Worm (Caenorhabditis elegans) whole organism, mixed stage, embryonic: Measurements from ENCODE around the gene F41E6.7.

Source experiments
- bed-3 ChIP-seq: fragments of 200-800 bp; sonication (Bioruptor generic); optimal IDR thresholded peaks from 3 replicates; lab custom pipeline; 2018; ENCODE audit warnings: mild to moderate bottlenecking, missing genetic modification characterization, moderate library complexity, missing compliant biosample characterization
- blmp-1 ChIP-seq: fragments of 150-350 bp; optimal IDR thresholded peaks from 2 replicates; lab custom pipeline; 2014; ENCODE audit warnings: missing biosample characterization, missing genetic modification characterization
- ceh-39 ChIP-seq: fragments of 150-350 bp; optimal IDR thresholded peaks from 2 replicates; lab custom pipeline; 2014; ENCODE audit warnings: missing biosample characterization, missing genetic modification characterization
- ceh-83 ChIP-seq: fragments of 200-800 bp; sonication (Bioruptor generic); optimal IDR thresholded peaks from 2 replicates; lab custom pipeline; 2018; ENCODE audit warnings: mild to moderate bottlenecking, missing genetic modification characterization, missing compliant biosample characterization
- ces-1 ChIP-seq: fragments of 150-350 bp; optimal IDR thresholded peaks from 2 replicates; lab custom pipeline; 2014; ENCODE audit warnings: missing biosample characterization, missing genetic modification reagents, missing genetic modification characterization
- drap-1 ChIP-seq: fragments of 200-800 bp; sonication (Bioruptor generic); optimal IDR thresholded peaks from 3 replicates; lab custom pipeline; 2018; ENCODE audit warnings: mild to moderate bottlenecking, missing genetic modification characterization, missing compliant biosample characterization
- elt-1 ChIP-seq: sonication (generic microtip); optimal IDR thresholded peaks from 2 replicates; lab custom pipeline; 2017; ENCODE audit warnings: missing genetic modification characterization, mild to moderate bottlenecking, missing compliant biosample characterization, antibody characterized with exemption, moderate library complexity, borderline replicate concordance; ENCODE audit not compliant: insufficient read depth
- elt-3 ChIP-seq: fragments of 150-350 bp; optimal IDR thresholded peaks from 2 replicates; lab custom pipeline; 2014; ENCODE audit warnings: missing biosample characterization, missing genetic modification characterization
- flh-1 ChIP-seq: fragments of 200-800 bp; sonication (Bioruptor generic); optimal IDR thresholded peaks from 2 replicates; lab custom pipeline; 2018; ENCODE audit warnings: mild to moderate bottlenecking, missing genetic modification characterization, moderate library complexity, missing compliant biosample characterization
- ham-2 ChIP-seq: fragments of 200-800 bp; sonication (Bioruptor generic); optimal IDR thresholded peaks from 2 replicates; lab custom pipeline; 2018; ENCODE audit warnings: mild to moderate bottlenecking, missing genetic modification characterization, missing compliant biosample characterization
- hlh-1 ChIP-seq: fragments of 150-350 bp; optimal IDR thresholded peaks from 2 replicates; lab custom pipeline; 2014; ENCODE audit warnings: missing biosample characterization, missing genetic modification reagents, missing genetic modification characterization
- lin-32 ChIP-seq: fragments of 200-800 bp; sonication (Bioruptor generic); optimal IDR thresholded peaks from 2 replicates; lab custom pipeline; 2018; ENCODE audit warnings: mild to moderate bottlenecking, missing genetic modification characterization, missing compliant biosample characterization
- lsy-2 ChIP-seq: fragments of 150-350 bp; optimal IDR thresholded peaks from 2 replicates; lab custom pipeline; 2014; ENCODE audit warnings: missing biosample characterization, missing genetic modification characterization
- mab-5 ChIP-seq: fragments of 150-350 bp; optimal IDR thresholded peaks from 2 replicates; lab custom pipeline; 2014; ENCODE audit warnings: missing biosample characterization, missing genetic modification characterization
- mep-1 ChIP-seq: fragments of 150-350 bp; optimal IDR thresholded peaks from 2 replicates; lab custom pipeline; 2017; ENCODE audit warnings: missing biosample characterization, missing genetic modification reagents, missing genetic modification characterization, inconsistent platforms
- mls-2 ChIP-seq: sonication (generic microtip); optimal IDR thresholded peaks from 2 replicates; lab custom pipeline; 2016; ENCODE audit warnings: mild to moderate bottlenecking, missing genetic modification characterization, moderate library complexity, missing compliant biosample characterization
- nhr-12 ChIP-seq: fragments of 150-350 bp; optimal IDR thresholded peaks from 2 replicates; lab custom pipeline; 2014; ENCODE audit warnings: missing biosample characterization, missing genetic modification characterization
- nhr-2 ChIP-seq: fragments of 150-350 bp; optimal IDR thresholded peaks from 2 replicates; lab custom pipeline; 2014; ENCODE audit warnings: missing biosample characterization, missing genetic modification characterization
- nhr-237 ChIP-seq: fragments of 150-350 bp; optimal IDR thresholded peaks from 2 replicates; lab custom pipeline; 2014; ENCODE audit warnings: missing biosample characterization, missing genetic modification characterization
- nhr-28 ChIP-seq: fragments of 150-350 bp; optimal IDR thresholded peaks from 2 replicates; lab custom pipeline; 2014; ENCODE audit warnings: missing biosample characterization, missing genetic modification characterization
- nhr-76 ChIP-seq: sonication (generic microtip); optimal IDR thresholded peaks from 2 replicates; lab custom pipeline; 2017; ENCODE audit warnings: missing biosample characterization, missing genetic modification characterization
- pha-4 ChIP-seq: fragments of 150-350 bp; optimal IDR thresholded peaks from 2 replicates; lab custom pipeline; 2018; ENCODE audit warnings: missing biosample characterization, missing genetic modification reagents, missing genetic modification characterization
- sem-2 ChIP-seq: fragments of 200-800 bp; sonication (Bioruptor generic); optimal IDR thresholded peaks from 2 replicates; lab custom pipeline; 2018; ENCODE audit warnings: mild to moderate bottlenecking, missing genetic modification characterization, missing compliant biosample characterization
- sptf-1 ChIP-seq: sonication (generic microtip); optimal IDR thresholded peaks from 2 replicates; lab custom pipeline; 2017; ENCODE audit warnings: mild to moderate bottlenecking, missing genetic modification characterization, moderate library complexity, missing compliant biosample characterization
- tbx-8 ChIP-seq: fragments of 200-800 bp; sonication (Bioruptor generic); optimal IDR thresholded peaks from 2 replicates; lab custom pipeline; 2018; ENCODE audit warnings: mild to moderate bottlenecking, missing genetic modification characterization, moderate library complexity, missing compliant biosample characterization
- unc-120 ChIP-seq: sonication (generic microtip); optimal IDR thresholded peaks from 2 replicates; lab custom pipeline; 2017; ENCODE audit warnings: missing genetic modification characterization, missing compliant biosample characterization; ENCODE audit not compliant: poor library complexity, severe bottlenecking
- unc-39 ChIP-seq: fragments of 150-350 bp; optimal IDR thresholded peaks from 2 replicates; lab custom pipeline; 2014; ENCODE audit warnings: missing biosample characterization, missing genetic modification characterization
- unc-62 ChIP-seq: fragments of 150-350 bp; optimal IDR thresholded peaks from 2 replicates; lab custom pipeline; 2014; ENCODE audit warnings: missing biosample characterization, missing genetic modification reagents, missing genetic modification characterization
- ztf-11 ChIP-seq: fragments of 150-350 bp; optimal IDR thresholded peaks from 2 replicates; lab custom pipeline; 2014; ENCODE audit warnings: missing biosample characterization, missing genetic modification characterization

Gene F41E6.7

DNA sequence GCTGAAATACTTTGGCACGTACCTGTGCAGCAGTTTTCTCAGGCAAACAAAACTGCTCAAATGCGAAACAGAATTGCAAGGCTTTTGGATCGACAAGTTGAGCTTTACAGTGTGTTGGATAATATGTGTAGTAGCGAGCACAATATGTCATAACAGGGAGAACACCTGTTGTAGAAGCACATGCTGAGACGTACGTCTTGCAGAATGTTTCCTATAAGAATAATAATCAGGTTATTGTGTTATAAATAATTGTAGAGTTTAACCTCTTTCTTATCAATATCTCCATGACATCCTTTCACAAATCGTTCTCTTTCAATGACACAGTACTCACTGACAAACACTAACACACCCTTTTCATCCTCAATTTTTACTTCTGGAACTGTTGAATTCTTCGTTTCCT is 28.5 kb upstream of the F41E6.7 start:
- TF ChIP-seq ceh-39 (tag; lab: Kevin White, UChicago) (no peak), ham-2 (GFP tag; lab: Kevin White, UChicago) (no peak), pha-4 (tag; lab: Kevin White, UChicago) (no peak), nhr-76 (tag; lab: Kevin White, UChicago) (no peak), lsy-2 (tag; lab: Kevin White, UChicago) (no peak), elt-3 (tag; lab: Kevin White, UChicago) (no peak), bed-3 (GFP tag; lab: Kevin White, UChicago) (no peak), ztf-11 (tag; lab: Kevin White, UChicago) (no peak), nhr-28 (tag; lab: Kevin White, UChicago) (no peak), elt-1 (tag; lab: Kevin White, UChicago) (no peak), sptf-1 (tag; lab: Kevin White, UChicago) (no peak), tbx-8 (GFP tag; lab: Kevin White, UChicago) (no peak), mep-1 (tag; lab: Kevin White, UChicago) (no peak), nhr-237 (tag; lab: Kevin White, UChicago) (no peak), nhr-2 (tag; lab: Kevin White, UChicago) (no peak), unc-120 (no peak), ceh-83 (GFP tag; lab: Kevin White, UChicago) (no peak)
- TF ChIP-seq, all 35 proteins: peak for 0

DNA sequence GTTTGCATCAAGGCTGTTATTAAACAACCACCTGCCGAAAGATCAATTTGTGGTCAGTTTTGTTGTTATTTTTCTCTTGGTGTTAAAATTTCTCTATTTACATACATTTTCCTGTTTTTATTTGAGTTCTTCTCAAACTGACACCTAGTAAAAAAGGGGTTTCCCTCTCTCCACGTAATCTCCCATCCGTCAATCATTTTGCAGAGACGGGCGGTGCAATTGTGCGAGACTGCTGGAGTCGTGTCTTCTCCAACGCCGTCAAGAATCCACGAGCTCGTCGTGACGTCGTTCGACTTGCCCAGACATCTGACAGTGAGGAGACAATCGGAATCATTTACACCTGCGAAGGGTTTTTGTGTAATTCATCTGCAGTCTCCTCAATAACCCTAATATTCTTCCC is 27.3 kb upstream of the F41E6.7 start:
- TF ChIP-seq sem-2 (GFP tag; lab: Kevin White, UChicago) (no peak), hlh-1 (no peak), lin-32 (GFP tag; lab: Kevin White, UChicago) (no peak), nhr-76 (tag; lab: Kevin White, UChicago) (no peak), bed-3 (GFP tag; lab: Kevin White, UChicago) (no peak), nhr-28 (tag; lab: Kevin White, UChicago) (no peak), ztf-11 (tag; lab: Kevin White, UChicago) (no peak), lsy-2 (tag; lab: Kevin White, UChicago) (no peak), pha-4 (tag; lab: Kevin White, UChicago) (no peak), nhr-237 (tag; lab: Kevin White, UChicago) (no peak), unc-120 (no peak), blmp-1 (tag; lab: Kevin White, UChicago) (no peak), unc-62 (GFP tag; lab: Kevin White, UChicago) (no peak), nhr-2 (tag; lab: Kevin White, UChicago) (no peak)

DNA sequence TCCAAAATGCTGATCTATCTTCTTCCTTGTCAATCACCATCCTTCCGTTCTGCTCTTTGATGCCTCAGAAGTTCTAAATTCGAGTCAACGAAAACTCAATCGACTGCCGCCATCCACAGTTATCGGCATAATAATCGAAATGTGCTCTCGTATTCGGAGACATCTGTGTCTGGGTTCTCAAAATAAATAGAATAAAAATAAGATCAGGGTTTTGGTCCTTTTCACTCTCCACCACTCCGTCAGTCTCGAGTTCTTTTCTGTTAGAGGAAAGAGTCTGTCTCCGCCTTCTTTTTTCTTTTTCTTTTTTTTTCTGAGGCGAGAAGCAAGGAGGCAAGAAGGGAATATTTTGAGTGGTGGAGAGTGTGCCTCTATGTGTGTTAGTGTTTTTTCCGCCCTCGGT is 24.7 kb upstream of the F41E6.7 start, which contains the start of gene F41E6.17:
Gene F41E6.17, plus strand, starts transcription at position 348 of the 400 bp plus-strand sequence.
- TF ChIP-seq nhr-237 (tag; lab: Kevin White, UChicago): no peak
- peak; percentile 41 for TF ChIP-seq ces-1

DNA sequence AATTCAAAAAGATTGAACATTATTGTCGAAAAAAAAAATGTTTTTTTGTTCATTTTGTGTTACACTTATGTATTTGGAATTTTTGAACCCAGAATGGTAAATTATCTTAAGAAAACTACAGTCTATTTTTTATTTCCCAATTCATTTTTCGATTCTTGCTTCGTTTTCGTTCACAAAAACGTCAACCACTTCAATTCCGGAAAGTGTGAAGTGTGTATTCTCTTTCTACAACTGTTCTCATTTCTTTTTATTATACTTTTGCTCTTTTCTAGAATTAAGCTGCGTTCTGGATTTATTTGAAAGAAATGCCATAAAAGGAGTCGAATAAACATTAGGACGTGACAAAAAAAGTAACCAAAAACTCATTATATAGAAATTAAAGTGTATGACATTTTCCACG is 23.2 kb upstream of the F41E6.7 start, which contains the start of gene F41E6.1:
Gene F41E6.1, plus strand, starts transcription at position 301 of the 400 bp plus-strand sequence.
- TF ChIP-seq ceh-83 (GFP tag; lab: Kevin White, UChicago) (no peak), lin-32 (GFP tag; lab: Kevin White, UChicago) (no peak), lsy-2 (tag; lab: Kevin White, UChicago) (no peak), nhr-2 (tag; lab: Kevin White, UChicago) (no peak), nhr-12 (tag; lab: Kevin White, UChicago) (no peak), unc-39 (tag; lab: Kevin White, UChicago) (no peak), tbx-8 (GFP tag; lab: Kevin White, UChicago) (no peak), drap-1 (GFP tag; lab: Kevin White, UChicago) (no peak), nhr-76 (tag; lab: Kevin White, UChicago) (no peak), ham-2 (GFP tag; lab: Kevin White, UChicago) (no peak), sem-2 (GFP tag; lab: Kevin White, UChicago) (no peak), pha-4 (tag; lab: Kevin White, UChicago) (no peak)

DNA sequence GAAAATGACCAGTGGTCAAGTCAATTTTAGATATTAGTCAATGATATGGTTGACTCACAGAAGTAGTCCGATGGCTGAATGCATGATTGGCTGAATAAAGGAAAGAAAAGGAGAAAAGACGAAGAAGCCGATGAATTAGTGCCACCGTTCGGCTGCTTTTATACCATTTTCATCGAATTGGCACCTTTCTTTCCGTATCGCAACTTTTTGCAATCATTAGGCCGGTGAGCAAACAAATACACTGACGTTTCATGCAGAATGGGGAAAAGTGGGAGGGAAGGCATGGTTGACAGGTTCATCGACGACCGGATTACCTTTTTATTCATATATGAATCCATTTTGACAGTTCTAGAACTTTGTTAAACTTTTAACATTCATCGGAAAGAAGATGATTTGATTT is 22.1 kb upstream of the F41E6.7 start, which contains the start of gene idpc-2:
Gene idpc-2, minus strand, starts transcription at position 101 of the 400 bp plus-strand sequence.
- TF ChIP-seq nhr-237 (tag; lab: Kevin White, UChicago) (no peak), hlh-1 (no peak), mls-2 (tag; lab: Kevin White, UChicago) (no peak), unc-62 (GFP tag; lab: Kevin White, UChicago) (no peak), flh-1 (GFP tag; lab: Kevin White, UChicago) (no peak), lin-32 (GFP tag; lab: Kevin White, UChicago) (no peak), elt-3 (tag; lab: Kevin White, UChicago) (no peak), drap-1 (GFP tag; lab: Kevin White, UChicago) (no peak), mep-1 (tag; lab: Kevin White, UChicago) (no peak), mab-5 (tag; lab: Kevin White, UChicago) (no peak), ham-2 (GFP tag; lab: Kevin White, UChicago) (no peak)
